Fruit fly (Drosophila melanogaster) S2 (cell line): ENCODE results near the gene mEFTs.

Experiments used
- CG8478 ChIP-seq: fragments of >200 bp; optimal IDR thresholded peaks from 2 replicates; lab custom pipeline; 2018
- CTCF ChIP-seq, 2 experiments: fragments of >200 bp; optimal IDR thresholded peaks; 2 replicates each; lab custom pipeline; 2018

DNA sequence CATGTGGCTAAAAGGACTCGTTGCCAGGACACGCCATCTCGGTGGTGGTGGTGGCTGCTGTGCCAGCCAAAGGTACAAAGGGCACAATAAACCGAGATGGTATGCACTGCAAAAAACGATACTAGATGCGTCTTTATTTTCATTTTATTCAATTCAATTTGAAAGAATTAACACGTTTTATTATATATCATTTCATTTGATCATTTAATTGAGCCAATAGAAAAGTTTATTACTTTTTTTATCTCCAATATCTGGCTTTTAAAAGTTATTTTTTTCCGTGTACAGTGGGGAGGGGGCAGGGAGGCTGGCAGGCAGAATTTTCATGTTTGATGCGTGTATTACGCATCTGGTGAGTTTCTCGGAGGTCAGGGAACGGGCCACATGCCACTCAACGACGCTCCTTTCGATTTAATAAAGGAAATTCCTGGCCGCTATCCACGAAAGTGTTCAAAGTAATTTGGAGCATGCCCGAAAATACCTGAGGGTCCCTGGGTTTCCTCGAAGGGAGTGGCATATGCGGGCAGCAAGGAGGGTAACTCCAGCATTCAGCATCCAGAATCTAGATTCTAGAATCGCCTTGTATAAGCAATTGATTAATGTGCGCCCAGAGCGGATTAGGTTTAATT lies 13.3 kb upstream of the mEFTs start:
- TF ChIP-seq CG8478 (lab: Kevin White, UChicago): no peak
- no peak for TF ChIP-seq CTCF (optimal IDR thresholded peaks at IDR 0.05; lab: Kevin White, UChicago)
